Worm (Caenorhabditis elegans) whole organism, L4 larva: Measurements from ENCODE around the gene F38B7.17.

ENCODE experiments used
- F10B5.3 ChIP-seq: sonication (generic microtip); optimal IDR thresholded peaks from 2 replicates; lab custom pipeline; 2016; ENCODE audit warnings: mild to moderate bottlenecking, missing genetic modification characterization, missing compliant biosample characterization
- F37D6.2 ChIP-seq: sonication (generic microtip); optimal IDR thresholded peaks from 2 replicates; lab custom pipeline; 2016; ENCODE audit warnings: mild to moderate bottlenecking, missing genetic modification characterization, missing compliant biosample characterization
- F49E8.2 ChIP-seq: sonication (generic microtip); optimal IDR thresholded peaks from 2 replicates; lab custom pipeline; 2016; ENCODE audit warnings: missing compliant biosample characterization, mild to moderate bottlenecking, missing genetic modification characterization, borderline replicate concordance
- R02D3.7 ChIP-seq: fragments of 150-350 bp; sonication (generic microtip); optimal IDR thresholded peaks from 3 replicates; lab custom pipeline; 2014; ENCODE audit warnings: missing biosample characterization, missing genetic modification characterization
- T26A8.4 ChIP-seq: fragments of 200-800 bp; sonication (Bioruptor generic); IDR thresholded peaks from 2 replicates; pipeline ENCODE4 v1.3.6; 2022; ENCODE audit warnings: missing genetic modification characterization, missing compliant biosample characterization
- Y5F2A.4 ChIP-seq: fragments of 200-800 bp; sonication (Bioruptor generic); optimal IDR thresholded peaks from 2 replicates; lab custom pipeline; 2018; ENCODE audit warnings: mild to moderate bottlenecking, missing genetic modification characterization, missing compliant biosample characterization
- aha-1 ChIP-seq: fragments of 150-350 bp; peaks from one replicate; lab custom pipeline; 2014; ENCODE audit warnings: missing biosample characterization, missing genetic modification characterization
- arid-1 ChIP-seq: fragments of 200-800 bp; sonication (Bioruptor generic); conservative IDR thresholded peaks from 2 replicates; pipeline ENCODE4 v1.3.6; 2022; ENCODE audit warnings: missing genetic modification reagents, missing genetic modification characterization, missing compliant biosample characterization
- ceh-62 ChIP-seq: sonication (generic microtip); optimal IDR thresholded peaks from 2 replicates; lab custom pipeline; 2017; ENCODE audit warnings: missing biosample characterization, missing genetic modification characterization
- daf-12 ChIP-seq: fragments of 150-350 bp; optimal IDR thresholded peaks from 2 replicates; lab custom pipeline; 2014; ENCODE audit warnings: missing biosample characterization, missing genetic modification reagents, missing genetic modification characterization
- daf-16 ChIP-seq, 3 experiments: sonication (generic microtip); optimal IDR thresholded peaks; 2 replicates each; lab custom pipeline; 2016 to 2017; ENCODE audit warnings: missing genetic modification characterization in 3 of 3, missing genetic modification reagents in 3 of 3, mild to moderate bottlenecking in 2 of 3, missing compliant biosample characterization in 2 of 3, missing biosample characterization in 1 of 3, moderate library complexity in 1 of 3
- daf-8 ChIP-seq: fragments of 200-800 bp; sonication (Bioruptor generic); IDR thresholded peaks from 2 replicates; pipeline ENCODE4 v1.3.6; 2022; ENCODE audit warnings: missing genetic modification characterization, missing compliant biosample characterization
- dmd-6 ChIP-seq: fragments of 200-800 bp; sonication (Bioruptor generic); IDR thresholded peaks from 2 replicates; pipeline ENCODE4 v1.3.6; 2022; ENCODE audit warnings: missing genetic modification reagents, missing genetic modification characterization, missing compliant biosample characterization
- dmd-9 ChIP-seq: fragments of 200-800 bp; sonication (Bioruptor generic); IDR thresholded peaks from 2 replicates; pipeline ENCODE4 v1.3.6; 2022; ENCODE audit warnings: missing genetic modification reagents, missing genetic modification characterization, missing compliant biosample characterization
- duxl-1 ChIP-seq: sonication (generic microtip); optimal IDR thresholded peaks from 2 replicates; lab custom pipeline; 2016; ENCODE audit warnings: mild to moderate bottlenecking, missing genetic modification characterization, moderate library complexity, missing compliant biosample characterization; ENCODE audit not compliant: poor library complexity
- dve-1 ChIP-seq: sonication (generic microtip); optimal IDR thresholded peaks from 2 replicates; lab custom pipeline; 2017; ENCODE audit warnings: antibody characterized with exemption, mild to moderate bottlenecking, missing genetic modification characterization, missing compliant biosample characterization; ENCODE audit not compliant: insufficient read depth
- fkh-10 ChIP-seq: fragments of 150-350 bp; optimal IDR thresholded peaks from 2 replicates; lab custom pipeline; 2014; ENCODE audit warnings: missing biosample characterization, missing genetic modification reagents, missing genetic modification characterization
- hlh-11 ChIP-seq: fragments of 200-800 bp; sonication (Bioruptor generic); optimal IDR thresholded peaks from 2 replicates; lab custom pipeline; 2018; ENCODE audit warnings: mild to moderate bottlenecking, missing genetic modification characterization, missing compliant biosample characterization
- hmg-1.1 ChIP-seq: fragments of 200-800 bp; sonication (Bioruptor generic); IDR thresholded peaks from 2 replicates; pipeline ENCODE4 v1.3.6; 2022; ENCODE audit warnings: missing genetic modification reagents, missing genetic modification characterization, missing compliant biosample characterization
- lim-7 ChIP-seq: fragments of 200-800 bp; sonication (Bioruptor generic); IDR thresholded peaks from 2 replicates; pipeline ENCODE4 v1.3.6; 2022; ENCODE audit warnings: missing genetic modification characterization, missing compliant biosample characterization
- lin-1 ChIP-seq: fragments of 200-800 bp; sonication (Bioruptor generic); IDR thresholded peaks from 2 replicates; pipeline ENCODE4 v1.3.6; 2022; ENCODE audit warnings: missing genetic modification reagents, missing genetic modification characterization, missing compliant biosample characterization
- lin-15B ChIP-seq: fragments of 150-350 bp; sonication (generic microtip); optimal IDR thresholded peaks from 3 replicates; lab custom pipeline; 2014; ENCODE audit warnings: missing biosample characterization, missing genetic modification characterization
- lin-29 ChIP-seq: fragments of 200-800 bp; sonication (Bioruptor generic); IDR thresholded peaks from 2 replicates; pipeline ENCODE4 v1.3.6; 2022; ENCODE audit warnings: missing genetic modification reagents, missing genetic modification characterization, missing compliant biosample characterization
- lin-39 ChIP-seq: fragments of 150-350 bp; optimal IDR thresholded peaks from 2 replicates; lab custom pipeline; 2014; ENCODE audit warnings: missing biosample characterization, missing genetic modification reagents, missing genetic modification characterization
- lir-3 ChIP-seq: sonication (generic microtip); optimal IDR thresholded peaks from 2 replicates; lab custom pipeline; 2016; ENCODE audit warnings: mild to moderate bottlenecking, missing genetic modification characterization, missing compliant biosample characterization
- mdl-1 ChIP-seq, 2 experiments: fragments of 150-350 bp in 1 of 2; sonication (generic microtip) in 1 of 2; optimal IDR thresholded peaks; 2 replicates each; lab custom pipeline; 2014 to 2017; ENCODE audit warnings: missing biosample characterization in 2 of 2, missing genetic modification characterization in 2 of 2
- mxl-3 ChIP-seq: fragments of 200-800 bp; sonication (Bioruptor generic); optimal IDR thresholded peaks from 2 replicates; lab custom pipeline; 2018; ENCODE audit warnings: mild to moderate bottlenecking, missing genetic modification characterization, missing compliant biosample characterization
- nhr-102 ChIP-seq: sonication (generic microtip); optimal IDR thresholded peaks from 2 replicates; lab custom pipeline; 2016; ENCODE audit warnings: mild to moderate bottlenecking, missing genetic modification characterization, moderate library complexity, missing compliant biosample characterization
- nhr-42 ChIP-seq: fragments of 200-800 bp; sonication (Bioruptor generic); IDR thresholded peaks from 2 replicates; pipeline ENCODE4 v1.3.6; 2022; ENCODE audit warnings: missing genetic modification characterization, missing compliant biosample characterization
- nhr-48 ChIP-seq: sonication (generic microtip); optimal IDR thresholded peaks from 2 replicates; lab custom pipeline; 2016; ENCODE audit warnings: mild to moderate bottlenecking, missing genetic modification characterization, missing compliant biosample characterization
- nhr-6 ChIP-seq: fragments of 150-350 bp; optimal IDR thresholded peaks from 2 replicates; lab custom pipeline; 2014; ENCODE audit warnings: missing biosample characterization, missing genetic modification characterization
- pha-4 ChIP-seq, 2 experiments: fragments of 150-350 bp in 1 of 2; fragments of 200-800 bp in 1 of 2; sonication (Bioruptor generic) in 1 of 2; IDR thresholded peaks in 1 of 2; optimal IDR thresholded peaks in 1 of 2; 2 replicates each; pipeline versions ENCODE4 v1.3.6 to Lab custom; 2014 to 2022; ENCODE audit warnings: missing genetic modification characterization in 2 of 2, missing genetic modification reagents in 2 of 2, missing biosample characterization in 1 of 2, missing compliant biosample characterization in 1 of 2
- set-16 ChIP-seq: fragments of 200-800 bp; sonication (Bioruptor generic); IDR thresholded peaks from 2 replicates; pipeline ENCODE4 v1.3.6; 2022; ENCODE audit warnings: missing genetic modification reagents, missing genetic modification characterization, missing compliant biosample characterization
- unc-130 ChIP-seq: sonication (generic microtip); optimal IDR thresholded peaks from 2 replicates; lab custom pipeline; 2016; ENCODE audit warnings: missing genetic modification reagents, missing genetic modification characterization, missing compliant biosample characterization
- vab-7 ChIP-seq: fragments of 200-800 bp; sonication (Bioruptor generic); IDR thresholded peaks from 2 replicates; pipeline ENCODE4 v1.3.6; 2022; ENCODE audit warnings: missing genetic modification reagents, missing genetic modification characterization, missing compliant biosample characterization
- zip-2 ChIP-seq: fragments of 150-350 bp; optimal IDR thresholded peaks from 2 replicates; lab custom pipeline; 2014; ENCODE audit warnings: missing biosample characterization, missing genetic modification characterization

Gene F38B7.17

DNA sequence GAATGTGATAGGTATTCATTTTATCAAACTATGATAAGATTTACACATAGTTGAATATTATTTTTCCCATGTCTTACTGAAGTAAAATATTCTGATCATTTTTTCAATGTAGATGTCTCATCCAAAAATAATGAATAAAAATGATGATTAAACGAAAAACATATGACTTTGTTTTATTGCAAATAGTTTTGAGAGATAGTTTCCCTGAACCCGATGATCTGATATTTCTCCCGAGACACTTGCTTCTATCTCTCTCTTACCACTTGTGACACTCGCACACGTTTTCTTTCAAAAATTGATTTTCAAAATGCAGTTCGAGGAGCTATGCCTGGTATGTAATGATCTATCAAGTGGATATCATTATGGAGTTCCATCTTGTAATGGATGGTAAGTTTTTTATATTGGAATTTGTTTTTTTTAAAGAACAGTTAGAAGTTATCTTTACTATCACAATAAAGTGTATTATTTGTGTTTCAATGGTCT, 21.4 kb upstream of the F38B7.17 start, which contains the start of the genes nhr-101 and pms-2 (continued):
- TF ChIP-seq lin-39 (tag; lab: Kevin White, UChicago) (no peak), mdl-1 (tag; optimal IDR thresholded peaks at IDR 0.05; lab: Kevin White, UChicago) (peak in 1 of 2 experiments; percentile 53), nhr-102 (tag; lab: Kevin White, UChicago) (no peak)

- no peak for TF ChIP-seq lin-29
- TF ChIP-seq nhr-48 (tag; lab: Kevin White, UChicago), result no peak
- TF ChIP-seq unc-130 (GFP tag; lab: Kevin White, UChicago), result no peak
- TF ChIP-seq lin-1 (GFP tag; lab: Robert Waterston, UW), result no peak
- TF ChIP-seq nhr-6, result no peak
- no peak for TF ChIP-seq Y5F2A.4
- TF ChIP-seq dve-1 (tag; lab: Kevin White, UChicago), result no peak
Measured at ce11 chrV:11564573-11564972, 15.8 kb upstream of the F38B7.17 start, which contains the start of gene srx-87. srx-87 (plus strand) TSS chrV:11564873.

DNA sequence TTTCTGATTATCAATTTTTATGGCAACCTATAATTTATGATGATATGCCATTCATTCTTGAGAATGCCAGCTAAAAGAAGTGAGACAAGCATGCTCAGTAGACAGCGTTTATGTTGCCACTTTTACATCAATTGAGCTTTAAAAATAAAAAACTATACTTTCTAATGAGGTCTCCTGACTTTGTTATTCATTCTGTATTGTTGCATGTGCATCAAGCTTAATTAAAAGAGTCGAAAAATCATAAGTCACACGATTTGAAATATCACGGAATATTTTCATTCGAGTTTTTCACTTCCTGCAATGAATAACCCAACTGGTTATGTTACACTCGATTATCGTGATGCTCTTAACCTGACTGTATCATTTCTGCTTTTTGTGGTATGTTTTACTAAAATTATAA, 13.9 kb upstream of the F38B7.17 start, which contains the start of gene srx-86:
TSS of gene srx-86 (plus strand) at position 301 of the 400 bp plus-strand sequence.
- TF ChIP-seq lin-1 (GFP tag; lab: Robert Waterston, UW) (no peak), dmd-6 (GFP tag; lab: Robert Waterston, UW) (no peak), lin-15B (tag; lab: Kevin White, UChicago) (no peak), hmg-1.1 (GFP tag; lab: Robert Waterston, UW) (no peak), daf-16 (GFP tag; optimal IDR thresholded peaks at IDR 0.05; lab: Kevin White, UChicago) (no peak), daf-16 (tag; optimal IDR thresholded peaks at IDR 0.05; lab: Kevin White, UChicago) (no peak), pha-4 (GFP tag; IDR thresholded peaks at IDR 0.05; lab: Robert Waterston, UW) (no peak), pha-4 (tag; optimal IDR thresholded peaks at IDR 0.05; lab: Kevin White, UChicago) (no peak), Y5F2A.4 (no peak), F10B5.3 (tag; lab: Kevin White, UChicago) (no peak), ceh-62 (tag; lab: Kevin White, UChicago) (no peak), mdl-1 (tag; optimal IDR thresholded peaks at IDR 0.05; lab: Kevin White, UChicago) (no peak), lim-7 (GFP tag; lab: Robert Waterston, UW) (no peak), hlh-11 (tag; lab: Kevin White, UChicago) (no peak), daf-12 (no peak)
- TF ChIP-seq, all 104 proteins: peak for 0

- TF ChIP-seq unc-130 (GFP tag; lab: Kevin White, UChicago) (peak; percentile 46), pha-4 (GFP tag; IDR thresholded peaks at IDR 0.05; lab: Robert Waterston, UW) (no peak), pha-4 (tag; optimal IDR thresholded peaks at IDR 0.05; lab: Kevin White, UChicago) (no peak)
Measured at ce11 chrV:11554260-11554659, 5.5 kb upstream of the F38B7.17 start, which contains the start of gene duo-1. duo-1 (plus strand) TSS chrV:11554630.

DNA sequence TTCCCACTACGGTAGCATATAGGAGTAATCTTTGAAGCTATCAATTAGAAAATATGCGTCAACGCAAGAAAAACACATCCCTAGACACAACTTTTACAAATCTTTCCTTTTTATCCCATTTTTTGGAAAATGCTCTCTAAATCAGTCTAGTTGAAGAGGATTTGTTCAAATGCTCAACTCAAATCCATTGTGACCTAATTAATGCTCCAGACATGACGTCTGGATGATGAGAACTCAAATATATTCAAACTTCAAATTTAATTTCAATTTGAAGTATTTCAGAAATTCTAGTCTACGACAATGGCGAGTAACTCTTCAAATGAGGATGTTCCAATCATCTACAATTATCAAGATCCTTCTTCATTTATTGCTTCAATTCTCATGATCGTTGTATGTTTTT, 3.6 kb upstream of the F38B7.17 start, which contains the start of gene srx-85:
TSS of gene srx-85 (plus strand) at position 301 of the 400 bp plus-strand sequence.
- TF ChIP-seq lir-3 (no peak), set-16 (GFP tag; lab: Robert Waterston, UW) (no peak), aha-1 (tag; lab: Kevin White, UChicago) (no peak), fkh-10 (GFP tag; lab: Kevin White, UChicago) (no peak), F37D6.2 (tag; lab: Kevin White, UChicago) (no peak), vab-7 (GFP tag; lab: Robert Waterston, UW) (no peak), R02D3.7 (tag; lab: Kevin White, UChicago) (no peak), duxl-1 (no peak), dmd-9 (GFP tag; lab: Robert Waterston, UW) (no peak), mxl-3 (GFP tag; lab: Kevin White, UChicago) (no peak), nhr-42 (no peak), arid-1 (GFP tag; lab: Robert Waterston, UW) (no peak), F49E8.2 (no peak), ceh-62 (tag; lab: Kevin White, UChicago) (no peak), daf-8 (GFP tag; lab: Robert Waterston, UW) (no peak), zip-2 (tag; lab: Kevin White, UChicago) (no peak), T26A8.4 (GFP tag; lab: Robert Waterston, UW) (no peak)
